Fruit fly (Drosophila melanogaster) whole organism, prepupa: ENCODE measurements around the gene CG15546.
A peak's percentile ranks its signal among the peaks of the same experiment; 100 is the strongest.

Source experiments
- CG10631 ChIP-seq: fragments of 200-800 bp; sonication (Bioruptor generic); optimal IDR thresholded peaks from 2 replicates; lab custom pipeline; 2016; ENCODE audit warnings: missing biosample characterization, missing genetic modification characterization
- CG11294 ChIP-seq: fragments of 200-800 bp; sonication (Bioruptor generic); IDR thresholded peaks from 2 replicates; pipeline ENCODE4 v1.3.6; 2022; ENCODE audit warnings: missing biosample characterization, missing genetic modification characterization
- CG11762 ChIP-seq: fragments of 200-800 bp; sonication (Bioruptor generic); optimal IDR thresholded peaks from 3 replicates; lab custom pipeline; 2016; ENCODE audit warnings: missing biosample characterization, missing genetic modification characterization; ENCODE audit not compliant: insufficient read depth
- CG15336 ChIP-seq: fragments of 200-800 bp; sonication (Bioruptor generic); IDR thresholded peaks from 2 replicates; pipeline ENCODE4 v1.3.6; 2022; ENCODE audit warnings: missing biosample characterization, missing genetic modification characterization
- CG3032 ChIP-seq: fragments of 200-800 bp; optimal IDR thresholded peaks from 2 replicates; lab custom pipeline; 2019; ENCODE audit warnings: missing biosample characterization, mild to moderate bottlenecking, missing genetic modification characterization, moderate library complexity
- CG31627 ChIP-seq: fragments of 200-800 bp; sonication (Bioruptor generic); optimal IDR thresholded peaks from 3 replicates; lab custom pipeline; 2016; ENCODE audit warnings: missing biosample characterization, missing genetic modification characterization
- CG32006 ChIP-seq: fragments of 200-800 bp; sonication (Bioruptor generic); optimal IDR thresholded peaks from 3 replicates; lab custom pipeline; 2017; ENCODE audit warnings: missing biosample characterization, mild to moderate bottlenecking, missing genetic modification characterization
- CG34406 ChIP-seq: fragments of 200-800 bp; sonication (Bioruptor generic); optimal IDR thresholded peaks from 3 replicates; lab custom pipeline; 2016; ENCODE audit warnings: missing biosample characterization, missing genetic modification characterization
- CG3919 ChIP-seq: fragments of 200-800 bp; sonication (Bioruptor generic); optimal IDR thresholded peaks from 3 replicates; lab custom pipeline; 2016; ENCODE audit warnings: missing biosample characterization, missing genetic modification characterization
- CG4318 ChIP-seq: fragments of 200-800 bp; sonication (Bioruptor generic); optimal IDR thresholded peaks from 3 replicates; lab custom pipeline; 2017; ENCODE audit warnings: missing biosample characterization, mild to moderate bottlenecking, missing genetic modification characterization
- CG6163 ChIP-seq: fragments of 200-800 bp; sonication (Bioruptor generic); IDR thresholded peaks from 3 replicates; pipeline ENCODE4 v1.3.6; 2022; ENCODE audit warnings: missing biosample characterization, missing genetic modification characterization
- CG6276 ChIP-seq: fragments of 200-800 bp; sonication (Bioruptor generic); optimal IDR thresholded peaks from 2 replicates; lab custom pipeline; 2017; ENCODE audit warnings: missing biosample characterization, mild to moderate bottlenecking, missing genetic modification characterization
- CG6808 ChIP-seq: fragments of 200-800 bp; sonication (Bioruptor generic); optimal IDR thresholded peaks from 3 replicates; lab custom pipeline; 2017; ENCODE audit warnings: missing biosample characterization, missing genetic modification characterization, mild to moderate bottlenecking, moderate library complexity, missing genetic modification reagents
- CG7368 ChIP-seq: fragments of 200-800 bp; sonication (Bioruptor generic); optimal IDR thresholded peaks from 3 replicates; lab custom pipeline; 2016; ENCODE audit warnings: missing biosample characterization, missing genetic modification characterization
- CG8119 ChIP-seq: fragments of 200-800 bp; sonication (Bioruptor generic); IDR thresholded peaks from 3 replicates; pipeline ENCODE4 v1.3.6; 2022; ENCODE audit warnings: missing biosample characterization, missing genetic modification characterization
- CG8319 ChIP-seq: fragments of 200-800 bp; sonication (Bioruptor generic); optimal IDR thresholded peaks from 3 replicates; lab custom pipeline; 2016; ENCODE audit warnings: missing biosample characterization, missing genetic modification characterization
- CG9139 ChIP-seq: fragments of 200-800 bp; sonication (Bioruptor generic); optimal IDR thresholded peaks from 3 replicates; lab custom pipeline; 2017; ENCODE audit warnings: missing biosample characterization, mild to moderate bottlenecking, missing genetic modification characterization
- Eip78C ChIP-seq: fragments of 200-800 bp; sonication (Bioruptor generic); peaks from one replicate; lab custom pipeline; 2016; ENCODE audit warnings: missing biosample characterization, missing genetic modification characterization
- Ets21C ChIP-seq: fragments of 200-800 bp; sonication (Bioruptor generic); optimal IDR thresholded peaks from 3 replicates; lab custom pipeline; 2016; ENCODE audit warnings: missing biosample characterization, missing genetic modification characterization
- Ets96B ChIP-seq: fragments of 200-800 bp; optimal IDR thresholded peaks from 2 replicates; lab custom pipeline; 2019; ENCODE audit warnings: missing biosample characterization, mild to moderate bottlenecking, missing genetic modification characterization, moderate library complexity
- Gug ChIP-seq: fragments of 200-800 bp; sonication (Bioruptor generic); IDR thresholded peaks from 2 replicates; pipeline ENCODE4 v1.3.6; 2022; ENCODE audit warnings: missing biosample characterization, missing genetic modification characterization
- Hr38 ChIP-seq: sonication (Bioruptor generic); optimal IDR thresholded peaks from 2 replicates; lab custom pipeline; 2016; ENCODE audit warnings: missing biosample characterization, missing genetic modification characterization
- Hr4 ChIP-seq: fragments of 200-800 bp; sonication (Bioruptor generic); optimal IDR thresholded peaks from 3 replicates; lab custom pipeline; 2016; ENCODE audit warnings: missing biosample characterization, missing genetic modification characterization
- Lpt ChIP-seq: fragments of 200-800 bp; sonication (Bioruptor generic); optimal IDR thresholded peaks from 3 replicates; lab custom pipeline; 2016; ENCODE audit warnings: missing biosample characterization, missing genetic modification characterization
- Met ChIP-seq: fragments of 200-800 bp; sonication (Bioruptor generic); optimal IDR thresholded peaks from 3 replicates; lab custom pipeline; 2016; ENCODE audit warnings: missing biosample characterization, missing genetic modification characterization
- OdsH ChIP-seq: fragments of 200-800 bp; sonication (Bioruptor generic); optimal IDR thresholded peaks from 3 replicates; lab custom pipeline; 2016; ENCODE audit warnings: missing biosample characterization, missing genetic modification characterization
- Sox14 ChIP-seq: fragments of 200-800 bp; sonication (Bioruptor generic); optimal IDR thresholded peaks from 3 replicates; lab custom pipeline; 2016; ENCODE audit warnings: missing biosample characterization, missing genetic modification characterization
- Sox15 ChIP-seq: fragments of 200-800 bp; sonication (Bioruptor generic); optimal IDR thresholded peaks from 3 replicates; lab custom pipeline; 2016; ENCODE audit warnings: missing biosample characterization, missing genetic modification characterization
- achi ChIP-seq: fragments of 200-800 bp; sonication (Bioruptor generic); optimal IDR thresholded peaks from 3 replicates; lab custom pipeline; 2016; ENCODE audit warnings: missing biosample characterization, missing genetic modification characterization
- acj6 ChIP-seq: fragments of 200-800 bp; sonication (Bioruptor generic); optimal IDR thresholded peaks from 3 replicates; lab custom pipeline; 2016; ENCODE audit warnings: missing biosample characterization, missing genetic modification characterization
- cyc ChIP-seq: fragments of 200-800 bp; sonication (Bioruptor generic); optimal IDR thresholded peaks from 3 replicates; lab custom pipeline; 2016; ENCODE audit warnings: missing biosample characterization, missing genetic modification characterization
- dsx ChIP-seq: fragments of 200-800 bp; optimal IDR thresholded peaks from 3 replicates; lab custom pipeline; 2019; ENCODE audit warnings: missing biosample characterization, mild to moderate bottlenecking, missing genetic modification characterization, moderate library complexity; ENCODE audit not compliant: poor library complexity, severe bottlenecking
- eg ChIP-seq: fragments of 200-800 bp; sonication (Bioruptor generic); IDR thresholded peaks from 3 replicates; pipeline ENCODE4 v1.3.6; 2022; ENCODE audit warnings: missing biosample characterization, missing genetic modification characterization
- esn ChIP-seq: fragments of 200-800 bp; sonication (Bioruptor generic); optimal IDR thresholded peaks from 2 replicates; lab custom pipeline; 2016; ENCODE audit warnings: missing biosample characterization, mild to moderate bottlenecking, missing genetic modification characterization, moderate library complexity
- fd59A ChIP-seq: fragments of 200-800 bp; sonication (Bioruptor generic); optimal IDR thresholded peaks from 2 replicates; lab custom pipeline; 2017; ENCODE audit warnings: missing biosample characterization, mild to moderate bottlenecking, missing genetic modification characterization, missing genetic modification reagents
- fd85E ChIP-seq: fragments of 200-800 bp; sonication (Bioruptor generic); optimal IDR thresholded peaks from 3 replicates; lab custom pipeline; 2016; ENCODE audit warnings: missing biosample characterization, missing genetic modification characterization
- fkh ChIP-seq: fragments of 200-800 bp; sonication (Bioruptor generic); optimal IDR thresholded peaks from 3 replicates; lab custom pipeline; 2017; ENCODE audit warnings: missing biosample characterization, mild to moderate bottlenecking, missing genetic modification characterization, moderate library complexity
- net ChIP-seq: fragments of 200-800 bp; sonication (Bioruptor generic); optimal IDR thresholded peaks from 3 replicates; lab custom pipeline; 2016; ENCODE audit warnings: missing biosample characterization, missing genetic modification characterization
- pdm3 ChIP-seq: fragments of 200-800 bp; sonication (Bioruptor generic); optimal IDR thresholded peaks from 3 replicates; lab custom pipeline; 2016; ENCODE audit warnings: missing biosample characterization, missing genetic modification characterization
- salr ChIP-seq, 2 experiments: fragments of 200-800 bp; sonication (Bioruptor generic); optimal IDR thresholded peaks; 3 replicates each; lab custom pipeline; 2016 to 2018; ENCODE audit warnings: missing biosample characterization in 2 of 2, missing genetic modification characterization in 2 of 2, mild to moderate bottlenecking in 1 of 2
- spab ChIP-seq: fragments of 200-800 bp; sonication (Bioruptor generic); optimal IDR thresholded peaks from 2 replicates; lab custom pipeline; 2017; ENCODE audit warnings: missing biosample characterization, mild to moderate bottlenecking, missing genetic modification characterization, missing genetic modification reagents
- ss ChIP-seq, 2 experiments: fragments of 200-800 bp; sonication (Bioruptor generic); optimal IDR thresholded peaks; 2 replicates in 1 of 2; 3 replicates in 1 of 2; lab custom pipeline; 2017 to 2018; ENCODE audit warnings: mild to moderate bottlenecking in 2 of 2, missing biosample characterization in 2 of 2, missing genetic modification characterization in 2 of 2, moderate library complexity in 1 of 2
- svp ChIP-seq: fragments of 200-800 bp; sonication (Bioruptor generic); peaks from one replicate; lab custom pipeline; 2016; ENCODE audit warnings: missing biosample characterization, missing genetic modification characterization
- topi ChIP-seq: fragments of 200-800 bp; sonication (Bioruptor generic); optimal IDR thresholded peaks from 3 replicates; lab custom pipeline; 2016; ENCODE audit warnings: missing biosample characterization, missing genetic modification characterization
- vri ChIP-seq: fragments of 200-800 bp; sonication (Bioruptor generic); optimal IDR thresholded peaks from 3 replicates; lab custom pipeline; 2016; ENCODE audit warnings: missing biosample characterization, mild to moderate bottlenecking, missing genetic modification characterization

Gene CG15546

DNA sequence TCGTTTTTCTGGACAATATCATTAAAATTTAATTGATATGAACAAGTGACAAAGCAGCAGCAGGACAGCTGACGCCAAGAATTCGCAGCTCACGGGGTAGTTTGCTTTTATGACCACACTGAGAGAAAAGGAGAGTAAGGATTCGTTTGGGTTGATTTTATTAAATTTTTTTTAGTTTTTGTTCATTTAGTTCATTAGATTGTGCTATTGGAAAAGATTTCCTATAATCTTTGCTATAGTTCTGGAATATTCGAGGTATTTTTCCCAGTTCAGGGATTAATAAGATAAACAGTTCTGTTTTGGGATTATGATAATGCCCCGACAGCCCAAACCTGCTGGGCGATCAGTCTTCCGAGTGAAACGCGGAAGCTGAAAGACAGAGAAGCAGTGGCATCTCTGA, 33.8 kb downstream of the CG15546 start (continued):
- TF ChIP-seq Hr4 (GFP tag; lab: Kevin White, UChicago) = peak; percentile 16
- TF ChIP-seq CG9139 (GFP tag; lab: Kevin White, UChicago) = peak; percentile 72
- peak; percentile 32; the same call in 1 of the 3 replicates for TF ChIP-seq CG8119 (GFP tag; lab: Robert Waterston, UW)
- no peak for TF ChIP-seq Hr38 (GFP tag; lab: Kevin White, UChicago)
- peak; percentile 45 for TF ChIP-seq CG32006 (GFP tag; lab: Kevin White, UChicago)
- no peak for TF ChIP-seq CG4318
- peak; percentile 48; the same call in 1 of the 2 replicates for TF ChIP-seq CG15336 (GFP tag; lab: Robert Waterston, UW)
- no peak for TF ChIP-seq fkh
- TF ChIP-seq spab (GFP tag; lab: Kevin White, UChicago) = peak; percentile 76
- TF ChIP-seq eg (GFP tag; lab: Robert Waterston, UW) = 0 out of 3 replicates have a peak, but pooled peaks have one; percentile 17
- TF ChIP-seq CG31627 = peak; percentile 82
- peak; percentile 79 for TF ChIP-seq esn (GFP tag; lab: Kevin White, UChicago)
- TF ChIP-seq Eip78C (GFP tag; lab: Kevin White, UChicago) = peak; percentile 95
- peak; percentile 73 for TF ChIP-seq CG34406 (GFP tag; lab: Kevin White, UChicago)
- TF ChIP-seq CG6808 (GFP tag; lab: Kevin White, UChicago) = peak; percentile 76
- TF ChIP-seq fd59A = peak; percentile 81
- TF ChIP-seq fd85E = no peak
- TF ChIP-seq ss (GFP tag; optimal IDR thresholded peaks at IDR 0.05; lab: Kevin White, UChicago) = peak; percentile 23 to 69
- peak; percentile 29 for TF ChIP-seq CG8319

DNA sequence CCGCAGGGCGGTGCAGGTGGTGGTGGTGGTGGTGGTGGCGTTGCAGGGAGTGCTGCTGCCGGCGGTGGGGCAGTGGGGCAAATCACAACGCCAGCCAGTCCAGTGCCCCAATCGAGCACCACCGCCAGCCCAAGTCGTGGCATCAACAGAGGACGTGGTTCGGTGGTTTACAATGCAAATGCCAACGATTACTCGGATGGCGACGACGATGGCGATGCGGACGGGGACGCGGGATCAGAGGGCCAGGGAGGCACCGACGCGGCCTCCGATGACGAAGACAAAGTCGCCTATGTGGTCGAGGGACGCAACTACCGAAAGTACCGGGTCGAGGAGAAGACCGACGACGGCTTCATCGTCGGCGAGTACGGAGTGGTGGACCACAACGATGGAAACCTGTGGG, 35.2 kb downstream of the CG15546 start:
- TF ChIP-seq acj6 (GFP tag; lab: Kevin White, UChicago) = no peak
- TF ChIP-seq CG11762 (GFP tag; lab: Kevin White, UChicago) = no peak
- peak; percentile 66 for TF ChIP-seq dsx
- TF ChIP-seq eg (GFP tag; lab: Robert Waterston, UW) = no peak
- peak; percentile 55 for TF ChIP-seq svp (GFP tag; lab: Kevin White, UChicago)
- peak; percentile 2 for TF ChIP-seq Hr38 (GFP tag; lab: Kevin White, UChicago)
- peak; percentile 13 for TF ChIP-seq Eip78C (GFP tag; lab: Kevin White, UChicago)

DNA sequence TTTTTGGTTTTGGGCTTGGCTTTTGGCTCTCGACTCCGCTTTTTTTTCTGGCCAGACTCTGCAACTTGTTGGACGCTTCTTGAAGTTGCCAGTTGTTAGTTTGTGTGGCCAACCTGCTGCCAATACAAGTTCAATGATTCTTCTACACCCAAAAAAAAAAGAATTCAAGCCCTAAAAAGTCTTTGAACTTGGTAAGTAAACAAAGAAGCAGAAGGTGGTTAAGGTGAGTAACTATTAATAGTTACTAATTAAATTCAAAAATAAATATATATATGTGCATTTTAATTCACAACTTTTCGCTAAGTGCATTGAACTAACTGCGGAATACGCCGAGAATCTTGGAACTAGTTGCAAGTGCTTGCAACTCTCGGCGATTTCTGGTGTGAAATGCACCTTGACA, 42.9 kb downstream of the CG15546 start:
- TF ChIP-seq CG32006 (GFP tag; lab: Kevin White, UChicago) (peak; percentile 61), fd59A (no peak), achi (GFP tag; lab: Kevin White, UChicago) (peak; percentile 45), CG15336 (GFP tag; lab: Robert Waterston, UW) (peak; percentile 79), esn (GFP tag; lab: Kevin White, UChicago) (peak; percentile 36), Eip78C (GFP tag; lab: Kevin White, UChicago) (peak; percentile 68), spab (GFP tag; lab: Kevin White, UChicago) (peak; percentile 11), Hr4 (GFP tag; lab: Kevin White, UChicago) (peak; percentile 5), Hr38 (GFP tag; lab: Kevin White, UChicago) (no peak), Sox14 (GFP tag; lab: Kevin White, UChicago) (peak; percentile 4), fd85E (no peak), CG6276 (GFP tag; lab: Kevin White, UChicago) (peak; percentile 55), topi (GFP tag; lab: Kevin White, UChicago) (peak; percentile 17), CG8119 (GFP tag; lab: Robert Waterston, UW) (peak; percentile 58; the same call in 2 of the 3 replicates), Met (peak; percentile 26), vri (GFP tag; lab: Kevin White, UChicago) (peak; percentile 33), svp (GFP tag; lab: Kevin White, UChicago) (peak; percentile 34), Gug (GFP tag; lab: Robert Waterston, UW) (peak; percentile 42), Ets96B (peak; percentile 14), OdsH (peak; percentile 28), Lpt (peak; percentile 23), CG3919 (peak; percentile 42), Ets21C (GFP tag; lab: Kevin White, UChicago) (no peak), CG11294 (GFP tag; lab: Robert Waterston, UW) (peak; percentile 36; the same call in 1 of the 2 replicates), CG9139 (GFP tag; lab: Kevin White, UChicago) (no peak), net (GFP tag; lab: Kevin White, UChicago) (peak; percentile 42), cyc (GFP tag; lab: Kevin White, UChicago) (no peak), eg (GFP tag; lab: Robert Waterston, UW) (peak; percentile 76), CG7368 (GFP tag; lab: Kevin White, UChicago) (no peak), CG6163 (peak; percentile 74), acj6 (GFP tag; lab: Kevin White, UChicago) (peak; percentile 48), CG34406 (GFP tag; lab: Kevin White, UChicago) (no peak), salr (GFP tag; optimal IDR thresholded peaks at IDR 0.05; lab: Kevin White, UChicago) (peak in 1 of 2 experiments; percentile 53), pdm3 (GFP tag; lab: Kevin White, UChicago) (peak; percentile 34), CG3032 (peak; percentile 30), CG10631 (GFP tag; lab: Kevin White, UChicago) (peak; percentile 69), Sox15 (no peak)
